Worm (Caenorhabditis elegans) whole organism, young adult: ENCODE data around the gene asb-2.

Experiments
- F23B12.7 ChIP-seq: sonication (generic microtip); optimal IDR thresholded peaks from 2 replicates; lab custom pipeline; 2017; ENCODE audit warnings: missing genetic modification characterization, mild to moderate bottlenecking, missing compliant biosample characterization, antibody characterized with exemption, moderate library complexity; ENCODE audit not compliant: insufficient read depth
- F37B4.10 ChIP-seq: fragments of 200-800 bp; sonication (Bioruptor generic); IDR thresholded peaks from 2 replicates; pipeline ENCODE4 v1.3.6; 2022; ENCODE audit warnings: missing genetic modification characterization, missing compliant biosample characterization
- F55B11.4 ChIP-seq: sonication (generic microtip); optimal IDR thresholded peaks from 2 replicates; lab custom pipeline; 2016; ENCODE audit warnings: missing compliant biosample characterization, missing genetic modification characterization, borderline replicate concordance; ENCODE audit not compliant: insufficient read depth
- F57A8.1 ChIP-seq: fragments of 200-800 bp; sonication (Bioruptor generic); optimal IDR thresholded peaks from 2 replicates; lab custom pipeline; 2018; ENCODE audit warnings: mild to moderate bottlenecking, missing genetic modification characterization, moderate library complexity, missing compliant biosample characterization
- K11D2.4 ChIP-seq: fragments of 200-800 bp; sonication (Bioruptor generic); IDR thresholded peaks from 2 replicates; pipeline ENCODE4 v1.3.6; 2022; ENCODE audit warnings: missing genetic modification reagents, missing genetic modification characterization, missing compliant biosample characterization
- K12H6.12 ChIP-seq: fragments of 200-800 bp; sonication (Bioruptor generic); optimal IDR thresholded peaks from 2 replicates; lab custom pipeline; 2018; ENCODE audit warnings: mild to moderate bottlenecking, missing genetic modification characterization, missing compliant biosample characterization
- T07F8.4 ChIP-seq: sonication (generic microtip); optimal IDR thresholded peaks from 2 replicates; lab custom pipeline; 2016; ENCODE audit warnings: mild to moderate bottlenecking, missing genetic modification characterization, moderate library complexity, missing compliant biosample characterization
- ZK185.1 ChIP-seq: sonication (generic microtip); optimal IDR thresholded peaks from 2 replicates; lab custom pipeline; 2016; ENCODE audit warnings: mild to moderate bottlenecking, missing genetic modification characterization, missing compliant biosample characterization; ENCODE audit not compliant: poor library complexity, severe bottlenecking
- ama-1 ChIP-seq, 3 experiments: fragments of 150-350 bp in 1 of 3; sonication (generic microtip) in 2 of 3; optimal IDR thresholded peaks; 2 replicates each; lab custom pipeline; 2014 to 2018; ENCODE audit warnings: missing biosample characterization in 2 of 3, missing genetic modification characterization in 2 of 3, missing genetic modification reagents in 2 of 3
- aptf-2 ChIP-seq: fragments of 200-800 bp; sonication (Bioruptor generic); conservative IDR thresholded peaks from 2 replicates; pipeline ENCODE4 v1.3.6; 2022; ENCODE audit warnings: missing genetic modification reagents, missing genetic modification characterization, missing compliant biosample characterization
- aptf-3 ChIP-seq: fragments of 200-800 bp; sonication (Bioruptor generic); IDR thresholded peaks from 2 replicates; pipeline ENCODE4 v1.3.6; 2022; ENCODE audit warnings: missing genetic modification characterization, missing compliant biosample characterization
- atf-7 ChIP-seq: sonication (generic microtip); optimal IDR thresholded peaks from 2 replicates; lab custom pipeline; 2017; ENCODE audit warnings: mild to moderate bottlenecking, missing genetic modification characterization, missing compliant biosample characterization
- attf-5 ChIP-seq: fragments of 200-800 bp; sonication (Bioruptor generic); optimal IDR thresholded peaks from 2 replicates; lab custom pipeline; 2018; ENCODE audit warnings: mild to moderate bottlenecking, missing genetic modification characterization, missing compliant biosample characterization
- cebp-2 ChIP-seq: fragments of 200-800 bp; sonication (Bioruptor generic); IDR thresholded peaks from 2 replicates; pipeline ENCODE4 v1.3.6; 2022; ENCODE audit warnings: missing genetic modification characterization, missing compliant biosample characterization
- ceh-100 ChIP-seq: fragments of 200-800 bp; sonication (Bioruptor generic); IDR thresholded peaks from 2 replicates; pipeline ENCODE4 v1.3.6; 2022; ENCODE audit warnings: missing genetic modification reagents, missing genetic modification characterization, missing compliant biosample characterization
- ceh-40 ChIP-seq: fragments of 200-800 bp; sonication (Bioruptor generic); IDR thresholded peaks from 2 replicates; pipeline ENCODE4 v1.3.6; 2022; ENCODE audit warnings: missing genetic modification characterization, missing compliant biosample characterization
- die-1 ChIP-seq: sonication (generic microtip); optimal IDR thresholded peaks from 2 replicates; lab custom pipeline; 2016; ENCODE audit warnings: missing genotype, mild to moderate bottlenecking, missing genetic modification characterization, missing compliant biosample characterization
- dox-1 ChIP-seq: fragments of 200-800 bp; sonication (Bioruptor generic); IDR thresholded peaks from 2 replicates; pipeline ENCODE4 v1.3.6; 2022; ENCODE audit warnings: missing genetic modification reagents, missing genetic modification characterization, missing compliant biosample characterization
- efl-1 ChIP-seq: fragments of 150-350 bp; optimal IDR thresholded peaks from 2 replicates; lab custom pipeline; 2014; ENCODE audit warnings: missing biosample characterization, missing genetic modification reagents, missing genetic modification characterization
- egrh-3 ChIP-seq: fragments of 200-800 bp; sonication (Bioruptor generic); IDR thresholded peaks from 2 replicates; pipeline ENCODE4 v1.3.6; 2022; ENCODE audit warnings: missing genetic modification reagents, missing genetic modification characterization, missing compliant biosample characterization
- gei-17 ChIP-seq: fragments of 200-800 bp; sonication (Bioruptor generic); optimal IDR thresholded peaks from 2 replicates; lab custom pipeline; 2018; ENCODE audit warnings: mild to moderate bottlenecking, missing genetic modification characterization, missing compliant biosample characterization
- hmg-1.2 ChIP-seq: fragments of 200-800 bp; sonication (Bioruptor generic); IDR thresholded peaks from 2 replicates; pipeline ENCODE4 v1.3.6; 2022; ENCODE audit warnings: missing genetic modification reagents, missing genetic modification characterization, missing compliant biosample characterization
- hmg-20 ChIP-seq: fragments of 200-800 bp; sonication (Bioruptor generic); IDR thresholded peaks from 2 replicates; pipeline ENCODE4 v1.3.6; 2022; ENCODE audit warnings: missing genetic modification reagents, missing genetic modification characterization, missing compliant biosample characterization
- lag-1 ChIP-seq: fragments of 200-800 bp; sonication (Bioruptor generic); IDR thresholded peaks from 2 replicates; pipeline ENCODE4 v1.3.6; 2022; ENCODE audit warnings: missing genetic modification reagents, missing genetic modification characterization, missing compliant biosample characterization
- let-607 ChIP-seq, 2 experiments: fragments of 200-800 bp in 1 of 2; sonication (Bioruptor generic) in 1 of 2; sonication (generic microtip) in 1 of 2; optimal IDR thresholded peaks; 2 replicates each; lab custom pipeline; 2016 to 2018; ENCODE audit warnings: mild to moderate bottlenecking in 2 of 2, missing compliant biosample characterization in 2 of 2, missing genetic modification characterization in 2 of 2, moderate library complexity in 2 of 2, missing genotype in 1 of 2
- lin-26 ChIP-seq: fragments of 200-800 bp; sonication (Bioruptor generic); IDR thresholded peaks from 2 replicates; pipeline ENCODE4 v1.3.6; 2022; ENCODE audit warnings: missing genetic modification reagents, missing genetic modification characterization, missing compliant biosample characterization
- lin-35 ChIP-seq, 3 experiments: fragments of 150-350 bp in 2 of 3; sonication (generic microtip) in 1 of 3; optimal IDR thresholded peaks; 2 replicates each; lab custom pipeline; 2014 to 2018; ENCODE audit warnings: missing biosample characterization in 3 of 3, missing genetic modification characterization in 3 of 3, missing genetic modification reagents in 3 of 3
- madf-6 ChIP-seq: fragments of 200-800 bp; sonication (Bioruptor generic); IDR thresholded peaks from 2 replicates; pipeline ENCODE4 v1.3.6; 2022; ENCODE audit warnings: missing genetic modification reagents, missing genetic modification characterization, missing compliant biosample characterization
- madf-8 ChIP-seq: fragments of 200-800 bp; sonication (Bioruptor generic); conservative IDR thresholded peaks from 2 replicates; pipeline ENCODE4 v1.3.6; 2022; ENCODE audit warnings: missing genetic modification reagents, missing genetic modification characterization, missing compliant biosample characterization
- nfya-2 ChIP-seq: fragments of 200-800 bp; sonication (Bioruptor generic); IDR thresholded peaks from 2 replicates; pipeline ENCODE4 v1.3.6; 2022; ENCODE audit warnings: missing genetic modification reagents, missing genetic modification characterization, missing compliant biosample characterization
- nhr-80 ChIP-seq: sonication (generic microtip); optimal IDR thresholded peaks from 2 replicates; lab custom pipeline; 2016; ENCODE audit warnings: missing genetic modification characterization, missing compliant biosample characterization
- nhr-90 ChIP-seq: sonication (generic microtip); optimal IDR thresholded peaks from 2 replicates; lab custom pipeline; 2016; ENCODE audit warnings: missing genotype, mild to moderate bottlenecking, missing genetic modification characterization, missing compliant biosample characterization
- pbrm-1 ChIP-seq: fragments of 200-800 bp; sonication (Bioruptor generic); IDR thresholded peaks from 2 replicates; pipeline ENCODE4 v1.3.6; 2022; ENCODE audit warnings: missing genetic modification reagents, missing genetic modification characterization, missing compliant biosample characterization
- rcor-1 ChIP-seq: fragments of 200-800 bp; sonication (Bioruptor generic); IDR thresholded peaks from 2 replicates; pipeline ENCODE4 v1.3.6; 2022; ENCODE audit warnings: missing genetic modification reagents, missing genetic modification characterization, missing compliant biosample characterization
- repo-1 ChIP-seq: sonication (generic microtip); optimal IDR thresholded peaks from 2 replicates; lab custom pipeline; 2017; ENCODE audit warnings: mild to moderate bottlenecking, missing genetic modification characterization, missing compliant biosample characterization
- snpc-1.1 ChIP-seq: sonication (generic microtip); optimal IDR thresholded peaks from 2 replicates; lab custom pipeline; 2017; ENCODE audit warnings: missing genetic modification characterization, mild to moderate bottlenecking, missing compliant biosample characterization, antibody characterized with exemption, moderate library complexity, missing genotype, missing genetic modification reagents; ENCODE audit not compliant: insufficient read depth
- snpc-1.3 ChIP-seq: sonication (generic microtip); optimal IDR thresholded peaks from 2 replicates; lab custom pipeline; 2017; ENCODE audit warnings: missing genetic modification characterization, mild to moderate bottlenecking, missing compliant biosample characterization, antibody characterized with exemption, moderate library complexity, missing genotype, missing genetic modification reagents; ENCODE audit not compliant: insufficient read depth
- tbp1 ChIP-seq: fragments of 200-800 bp; sonication (Bioruptor generic); optimal IDR thresholded peaks from 2 replicates; lab custom pipeline; 2018; ENCODE audit warnings: mild to moderate bottlenecking, missing genetic modification characterization, missing compliant biosample characterization
- tlf-1 ChIP-seq: fragments of 200-800 bp; sonication (Bioruptor generic); optimal IDR thresholded peaks from 2 replicates; lab custom pipeline; 2018; ENCODE audit warnings: mild to moderate bottlenecking, missing genetic modification characterization, missing compliant biosample characterization
- unc-130 ChIP-seq: sonication (generic microtip); optimal IDR thresholded peaks from 2 replicates; lab custom pipeline; 2016; ENCODE audit warnings: missing genetic modification reagents, missing genetic modification characterization, missing compliant biosample characterization
- zfh-2 ChIP-seq: fragments of 200-800 bp; sonication (Bioruptor generic); conservative IDR thresholded peaks from 2 replicates; pipeline ENCODE4 v1.3.6; 2022; ENCODE audit warnings: missing genetic modification reagents, missing genetic modification characterization, missing compliant biosample characterization
- ztf-25 ChIP-seq: fragments of 200-800 bp; sonication (Bioruptor generic); IDR thresholded peaks from 2 replicates; pipeline ENCODE4 v1.3.6; 2022; ENCODE audit warnings: missing genetic modification reagents, missing genetic modification characterization, missing compliant biosample characterization
- ztf-28 ChIP-seq: fragments of 200-800 bp; sonication (Bioruptor generic); IDR thresholded peaks from 2 replicates; pipeline ENCODE4 v1.3.6; 2022; ENCODE audit warnings: missing genetic modification reagents, missing genetic modification characterization, missing compliant biosample characterization

Gene asb-2

DNA sequence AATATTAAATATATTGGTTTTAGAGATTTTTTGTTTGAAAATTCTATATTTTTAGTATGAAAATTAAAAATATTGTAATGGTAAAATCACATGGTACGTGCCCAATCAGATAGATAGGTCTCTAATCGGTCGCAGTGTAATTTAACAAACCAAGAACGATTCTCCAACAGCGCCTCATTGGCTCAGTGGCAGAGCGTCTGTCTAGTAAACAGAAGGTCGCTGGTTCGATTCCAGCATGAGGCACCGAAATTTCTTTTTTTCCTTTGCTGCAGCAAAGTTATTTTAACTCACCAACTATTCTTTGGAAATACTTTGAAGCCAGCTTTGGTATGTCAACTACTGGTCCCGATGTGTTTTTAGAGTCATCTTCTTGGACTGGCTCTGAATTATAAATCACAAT lies 24.7 kb upstream of the asb-2 start (continued):
- no peak for TF ChIP-seq lag-1
- TF ChIP-seq gei-17 (GFP tag; lab: Kevin White, UChicago): no peak
- TF ChIP-seq unc-130 (GFP tag; lab: Kevin White, UChicago): peak; percentile 1
- TF ChIP-seq cebp-2 (GFP tag; lab: Robert Waterston, UW): no peak
- TF ChIP-seq tlf-1 (GFP tag; lab: Kevin White, UChicago): no peak
- no peak for TF ChIP-seq K11D2.4 (GFP tag; lab: Robert Waterston, UW)
- TF ChIP-seq F55B11.4 (tag; lab: Kevin White, UChicago): no peak
- TF ChIP-seq rcor-1 (GFP tag; lab: Robert Waterston, UW): peak; percentile 55

ce11 chrX:4448283-4448682 lies 21.3 kb upstream of the asb-2 start, which contains the start of gene mltn-13:
Gene mltn-13, minus strand, starts transcription at chrX:4448383.
- 0 out of 2 replicates have a peak, but pooled peaks have one; percentile 10 for TF ChIP-seq zfh-2 (GFP tag; lab: Robert Waterston, UW)
- no peak for TF ChIP-seq F23B12.7 (tag; lab: Kevin White, UChicago)
- TF ChIP-seq F37B4.10 (GFP tag; lab: Robert Waterston, UW): 0 out of 2 replicates have a peak, but pooled peaks have one; percentile 14

- TF ChIP-seq aptf-2 (GFP tag; lab: Robert Waterston, UW): peak; percentile 94
- TF ChIP-seq ztf-25: no peak
- TF ChIP-seq aptf-3: 0 out of 2 replicates have a peak, but pooled peaks have one; percentile 62
- no peak for TF ChIP-seq repo-1 (tag; lab: Kevin White, UChicago)
- TF ChIP-seq snpc-1.3 (tag; lab: Kevin White, UChicago): no peak
- TF ChIP-seq lin-35 (GFP tag; optimal IDR thresholded peaks at IDR 0.05; lab: Kevin White, UChicago): no peak
- peak; percentile 54 for TF ChIP-seq madf-6 (GFP tag; lab: Robert Waterston, UW)
- peak; percentile 16; the same call in 1 of the 2 replicates for TF ChIP-seq madf-8
- TF ChIP-seq efl-1: peak; percentile 70
These were observed 17.6 kb upstream of the asb-2 start for ce11 chrX:4451936-4452335.

ce11 chrX:4453101-4453500 lies 16.5 kb upstream of the asb-2 start:
- TF ChIP-seq ceh-100: no peak
- peak; percentile 71 for TF ChIP-seq dox-1 (GFP tag; lab: Robert Waterston, UW)
- TF ChIP-seq hmg-20 (GFP tag; lab: Robert Waterston, UW): 0 out of 2 replicates have a peak, but pooled peaks have one; percentile 12
- TF ChIP-seq egrh-3 (GFP tag; lab: Robert Waterston, UW): no peak
- TF ChIP-seq snpc-1.1 (tag; lab: Kevin White, UChicago): peak; percentile 29
- TF ChIP-seq ama-1 (optimal IDR thresholded peaks at IDR 0.05; lab: Kevin White, UChicago): no peak
- TF ChIP-seq ama-1 (GFP tag; optimal IDR thresholded peaks at IDR 0.05; lab: Kevin White, UChicago): peak in 1 of 2 experiments; percentile 35
- peak; percentile 23 for TF ChIP-seq attf-5
- TF ChIP-seq F57A8.1 (GFP tag; lab: Kevin White, UChicago): peak; percentile 57
- peak in 1 of 2 experiments; percentile 34 for TF ChIP-seq let-607 (tag; optimal IDR thresholded peaks at IDR 0.05; lab: Kevin White, UChicago)
- peak; percentile 65; the same call in 1 of the 2 replicates for TF ChIP-seq pbrm-1 (GFP tag; lab: Robert Waterston, UW)
- peak; percentile 1 for TF ChIP-seq nhr-80 (tag; lab: Kevin White, UChicago)
- TF ChIP-seq lin-26 (GFP tag; lab: Robert Waterston, UW): peak; percentile 88
- 0 out of 2 replicates have a peak, but pooled peaks have one; percentile 17 for TF ChIP-seq ceh-40 (GFP tag; lab: Robert Waterston, UW)
- peak; percentile 67 for TF ChIP-seq nhr-90 (tag; lab: Kevin White, UChicago)
- peak; percentile 93 for TF ChIP-seq tbp1
- peak; percentile 64 for TF ChIP-seq hmg-1.2 (GFP tag; lab: Robert Waterston, UW)
- peak; percentile 39 for TF ChIP-seq ZK185.1 (tag; lab: Kevin White, UChicago)
- TF ChIP-seq nfya-2: no peak
- TF ChIP-seq die-1: peak; percentile 70
- 0 out of 2 replicates have a peak, but pooled peaks have one; percentile 8 for TF ChIP-seq ztf-28 (GFP tag; lab: Robert Waterston, UW)
- TF ChIP-seq T07F8.4 (tag; lab: Kevin White, UChicago): peak; percentile 35
- no peak for TF ChIP-seq K12H6.12
- no peak for TF ChIP-seq atf-7
